Worm (Caenorhabditis elegans): ENCODE measurements around the gene C03H5.9.
A peak's percentile ranks its signal among the peaks of the same experiment; 100 is the strongest.

Gene C03H5.9

ce11 chrII:400167-400566, 21.7 kb downstream of the C03H5.9 start:
- no peak for TF ChIP-seq nhr-237 (tag; optimal IDR thresholded peaks at IDR 0.05)
- TF ChIP-seq ztf-11 (tag; optimal IDR thresholded peaks at IDR 0.05), result no peak
- peak; percentile 51 for TF ChIP-seq ces-1 (GFP tag; optimal IDR thresholded peaks at IDR 0.05)
- no peak for TF ChIP-seq elt-3 (tag; optimal IDR thresholded peaks at IDR 0.05)
- TF ChIP-seq nhr-28 (tag; optimal IDR thresholded peaks at IDR 0.05), result no peak

- TF ChIP-seq ces-1 (GFP tag; optimal IDR thresholded peaks at IDR 0.05) (peak; percentile 43), unc-39 (tag; optimal IDR thresholded peaks at IDR 0.05) (no peak)
These were observed 22.8 kb downstream of the C03H5.9 start for ce11 chrII:401211-401610.

- no peak for TF ChIP-seq ceh-43 (GFP tag; optimal IDR thresholded peaks at IDR 0.05)
- TF ChIP-seq unc-120 (tag; optimal IDR thresholded peaks at IDR 0.05; ENCODE audit: poor library complexity, severe bottlenecking), result no peak
- TF ChIP-seq drap-1 (GFP tag; optimal IDR thresholded peaks at IDR 0.05), result no peak
- no peak for TF ChIP-seq tbx-8 (GFP tag; optimal IDR thresholded peaks at IDR 0.05)
- no peak for TF ChIP-seq ces-1 (GFP tag; optimal IDR thresholded peaks at IDR 0.05)
- no peak for TF ChIP-seq pha-4 (tag; optimal IDR thresholded peaks at IDR 0.05)
- no peak for TF ChIP-seq ztf-11 (tag; optimal IDR thresholded peaks at IDR 0.05)
- no peak for TF ChIP-seq nhr-237 (tag; optimal IDR thresholded peaks at IDR 0.05)
- TF ChIP-seq ceh-83 (GFP tag; optimal IDR thresholded peaks at IDR 0.05), result no peak
- TF ChIP-seq bed-3 (GFP tag; optimal IDR thresholded peaks at IDR 0.05), result no peak
- no peak for TF ChIP-seq zip-8 (tag; optimal IDR thresholded peaks at IDR 0.05)
- no peak for TF ChIP-seq flh-1 (GFP tag; optimal IDR thresholded peaks at IDR 0.05)
- no peak for TF ChIP-seq unc-39 (tag; optimal IDR thresholded peaks at IDR 0.05)
- TF ChIP-seq nhr-12 (tag; optimal IDR thresholded peaks at IDR 0.05), result no peak
These were observed 24.0 kb downstream of the C03H5.9 start, which contains the start of gene clec-10 for ce11 chrII:402435-402834. Gene clec-10, plus strand, starts transcription at chrII:402678.

ce11 chrII:410832-411231, 32.4 kb downstream of the C03H5.9 start, which contains the start of the genes dnsn-1 and C24H12.4:
Gene dnsn-1, minus strand, starts transcription at chrII:410932.
Gene C24H12.4, plus strand, starts transcription at chrII:411222.
- no peak for TF ChIP-seq mls-2 (tag; optimal IDR thresholded peaks at IDR 0.05)
- TF ChIP-seq flh-1 (GFP tag; optimal IDR thresholded peaks at IDR 0.05), result no peak
- no peak for TF ChIP-seq snpc-4 (tag; optimal IDR thresholded peaks at IDR 0.05)
- no peak for TF ChIP-seq sem-2 (GFP tag; optimal IDR thresholded peaks at IDR 0.05)
- TF ChIP-seq ceh-83 (GFP tag; optimal IDR thresholded peaks at IDR 0.05), result no peak
- no peak for TF ChIP-seq nhr-28 (tag; optimal IDR thresholded peaks at IDR 0.05)
- no peak for TF ChIP-seq elt-3 (tag; optimal IDR thresholded peaks at IDR 0.05)
- no peak for TF ChIP-seq unc-120 (tag; optimal IDR thresholded peaks at IDR 0.05; ENCODE audit: poor library complexity, severe bottlenecking)
- no peak for TF ChIP-seq ceh-43 (GFP tag; optimal IDR thresholded peaks at IDR 0.05)
- no peak for TF ChIP-seq ham-2 (GFP tag; optimal IDR thresholded peaks at IDR 0.05)
- TF ChIP-seq ztf-11 (tag; optimal IDR thresholded peaks at IDR 0.05), result no peak
- TF ChIP-seq nhr-76 (tag; optimal IDR thresholded peaks at IDR 0.05), result no peak
- no peak for TF ChIP-seq cnd-1 (tag; optimal IDR thresholded peaks at IDR 0.05)
- TF ChIP-seq unc-39 (tag; optimal IDR thresholded peaks at IDR 0.05), result no peak
- TF ChIP-seq nhr-237 (tag; optimal IDR thresholded peaks at IDR 0.05), result peak; percentile 67
- peak; percentile 47 for TF ChIP-seq M03D4.4 (tag; optimal IDR thresholded peaks at IDR 0.05)
- no peak for TF ChIP-seq lin-32 (GFP tag; optimal IDR thresholded peaks at IDR 0.05)
- TF ChIP-seq elt-1 (tag; optimal IDR thresholded peaks at IDR 0.05; ENCODE audit: borderline replicate concordance, insufficient read depth), result no peak
- TF ChIP-seq nhr-2 (tag; optimal IDR thresholded peaks at IDR 0.05), result no peak
- no peak for TF ChIP-seq bed-3 (GFP tag; optimal IDR thresholded peaks at IDR 0.05)
- no peak for TF ChIP-seq zip-8 (tag; optimal IDR thresholded peaks at IDR 0.05)
- TF ChIP-seq lin-13 (tag; optimal IDR thresholded peaks at IDR 0.05), result peak; percentile 84
- peak; percentile 72 for TF ChIP-seq pha-4 (tag; optimal IDR thresholded peaks at IDR 0.05)
- no peak for TF ChIP-seq tbx-8 (GFP tag; optimal IDR thresholded peaks at IDR 0.05)
- TF ChIP-seq ces-1 (GFP tag; optimal IDR thresholded peaks at IDR 0.05), result peak; percentile 73
- peak; percentile 44 for TF ChIP-seq ceh-39 (tag; optimal IDR thresholded peaks at IDR 0.05)
- no peak for TF ChIP-seq blmp-1 (tag; optimal IDR thresholded peaks at IDR 0.05)
- TF ChIP-seq hlh-1 (tag; optimal IDR thresholded peaks at IDR 0.05), result peak; percentile 15
- TF ChIP-seq unc-62 (GFP tag; optimal IDR thresholded peaks at IDR 0.05), result no peak
- no peak for TF ChIP-seq mab-5 (tag; optimal IDR thresholded peaks at IDR 0.05)
- peak; percentile 62 for TF ChIP-seq sptf-1 (tag; optimal IDR thresholded peaks at IDR 0.05)
- TF ChIP-seq nhr-12 (tag; optimal IDR thresholded peaks at IDR 0.05), result no peak
- TF ChIP-seq drap-1 (GFP tag; optimal IDR thresholded peaks at IDR 0.05), result no peak
- peak; percentile 81 for TF ChIP-seq lsy-2 (tag; optimal IDR thresholded peaks at IDR 0.05)
- peak; percentile 96 for TF ChIP-seq mep-1 (tag; optimal IDR thresholded peaks at IDR 0.05)
